Fruit fly (Drosophila melanogaster) whole organism, wandering third instar larva: ENCODE results near the gene her.

Source experiments
- Abd-B ChIP-seq: fragments of >200 bp; optimal IDR thresholded peaks from 2 replicates; lab custom pipeline; 2017; ENCODE audit warnings: missing biosample characterization, missing genetic modification characterization
- CG32264 ChIP-seq: fragments of 200-800 bp; sonication (Bioruptor generic); optimal IDR thresholded peaks from 2 replicates; lab custom pipeline; 2016; ENCODE audit warnings: missing biosample characterization, missing genetic modification characterization
- CG9705 ChIP-seq: fragments of 200-800 bp; sonication (Bioruptor generic); optimal IDR thresholded peaks from 2 replicates; lab custom pipeline; 2018; ENCODE audit warnings: missing biosample characterization, mild to moderate bottlenecking, missing genetic modification characterization
- CrebA ChIP-seq: fragments of 200-800 bp; sonication (Bioruptor generic); optimal IDR thresholded peaks from 2 replicates; lab custom pipeline; 2016; ENCODE audit warnings: missing biosample characterization, mild to moderate bottlenecking, missing genetic modification characterization, borderline replicate concordance
- Dfd ChIP-seq: fragments of >200 bp; optimal IDR thresholded peaks from 2 replicates; lab custom pipeline; 2017; ENCODE audit warnings: missing biosample characterization, missing genetic modification characterization
- Dif ChIP-seq: fragments of 200-275, 200-300 bp; sonication (Bioruptor generic); optimal IDR thresholded peaks from 2 replicates; lab custom pipeline; 2018; ENCODE audit warnings: missing biosample characterization, missing genetic modification characterization; ENCODE audit not compliant: partially characterized antibody
- GATAd ChIP-seq: sonication (Bioruptor generic); optimal IDR thresholded peaks from 2 replicates; lab custom pipeline; 2016; ENCODE audit warnings: missing biosample characterization, missing genetic modification characterization
- HLH106 ChIP-seq: fragments of 200-800 bp; optimal IDR thresholded peaks from 3 replicates; lab custom pipeline; 2019; ENCODE audit warnings: missing biosample characterization, mild to moderate bottlenecking, missing genetic modification characterization, moderate library complexity
- Hnf4 ChIP-seq: fragments of 200-800 bp; sonication (Bioruptor generic); optimal IDR thresholded peaks from 2 replicates; lab custom pipeline; 2016; ENCODE audit warnings: missing biosample characterization, mild to moderate bottlenecking, missing genetic modification characterization
- Hr78 ChIP-seq: fragments of >200 bp; optimal IDR thresholded peaks from 2 replicates; lab custom pipeline; 2017; ENCODE audit warnings: missing biosample characterization, missing genetic modification characterization
- Hr83 ChIP-seq: fragments of 200-300 bp; sonication (Bioruptor generic); optimal IDR thresholded peaks from 2 replicates; lab custom pipeline; 2016; ENCODE audit warnings: missing biosample characterization, mild to moderate bottlenecking, missing genetic modification characterization, moderate library complexity; ENCODE audit not compliant: poor library complexity, severe bottlenecking
- Jra ChIP-seq: sonication (Bioruptor generic); optimal IDR thresholded peaks from 2 replicates; lab custom pipeline; 2016; ENCODE audit warnings: missing biosample characterization, missing genetic modification characterization
- Mio ChIP-seq: sonication (Bioruptor generic); optimal IDR thresholded peaks from 2 replicates; lab custom pipeline; 2016; ENCODE audit warnings: missing biosample characterization, missing genetic modification characterization
- Myc ChIP-seq: fragments of >200 bp; optimal IDR thresholded peaks from 2 replicates; lab custom pipeline; 2017
- N ChIP-seq: fragments of >200 bp; optimal IDR thresholded peaks from 2 replicates; lab custom pipeline; 2018; ENCODE audit warnings: missing biosample characterization, missing external identifiers, missing genetic modification characterization
- OdsH ChIP-seq: fragments of 200-800 bp; sonication (Bioruptor generic); optimal IDR thresholded peaks from 2 replicates; lab custom pipeline; 2016; ENCODE audit warnings: missing biosample characterization, mild to moderate bottlenecking, missing genetic modification characterization
- Rel ChIP-seq, 2 experiments: fragments of 200-800 bp; sonication (Bioruptor generic) in 1 of 2; optimal IDR thresholded peaks; 2 replicates in 1 of 2; 3 replicates in 1 of 2; lab custom pipeline; 2016 to 2019; ENCODE audit warnings: mild to moderate bottlenecking in 2 of 2, missing biosample characterization in 2 of 2, missing genetic modification characterization in 2 of 2, moderate library complexity in 1 of 2
- Sp1 ChIP-seq: fragments of 200-800 bp; sonication (Bioruptor generic); optimal IDR thresholded peaks from 3 replicates; lab custom pipeline; 2019; ENCODE audit warnings: missing biosample characterization, mild to moderate bottlenecking, missing genetic modification characterization, moderate library complexity
- Vsx2 ChIP-seq: fragments of 200-300, 225-300 bp; sonication (Bioruptor generic); optimal IDR thresholded peaks from 2 replicates; lab custom pipeline; 2018; ENCODE audit warnings: missing biosample characterization, missing genetic modification characterization; ENCODE audit not compliant: partially characterized antibody
- br ChIP-seq: fragments of 200-800 bp; sonication (Bioruptor generic); optimal IDR thresholded peaks from 2 replicates; lab custom pipeline; 2016; ENCODE audit warnings: missing biosample characterization, missing genetic modification characterization
- brk ChIP-seq: fragments of 200-800 bp; sonication (Bioruptor generic); optimal IDR thresholded peaks from 2 replicates; lab custom pipeline; 2016; ENCODE audit warnings: missing biosample characterization, mild to moderate bottlenecking, missing genetic modification characterization
- dl ChIP-seq, 2 experiments: fragments of 175-275, 200-275 bp in 1 of 2; fragments of 200-275 bp in 1 of 2; sonication (Bioruptor generic); optimal IDR thresholded peaks; lab custom pipeline; 2018; ENCODE audit warnings: mild to moderate bottlenecking in 2 of 2, missing biosample characterization in 2 of 2, missing genetic modification characterization in 2 of 2, moderate library complexity in 2 of 2; ENCODE audit not compliant: partially characterized antibody in 2 of 2, insufficient read depth in 1 of 2
- dmrt93B ChIP-seq: fragments of 200-800 bp; sonication (Bioruptor generic); optimal IDR thresholded peaks from 2 replicates; lab custom pipeline; 2018; ENCODE audit warnings: missing biosample characterization, mild to moderate bottlenecking, missing genetic modification characterization
- dsf ChIP-seq: sonication (Bioruptor generic); optimal IDR thresholded peaks from 2 replicates; lab custom pipeline; 2016; ENCODE audit warnings: missing biosample characterization, missing genetic modification characterization, borderline replicate concordance
- ey ChIP-seq: fragments of 200-800 bp; sonication (Bioruptor generic); optimal IDR thresholded peaks from 2 replicates; lab custom pipeline; 2016; ENCODE audit warnings: missing biosample characterization, missing genetic modification characterization
- foxo ChIP-seq, 2 experiments: fragments of 200-800 bp; sonication (Bioruptor generic); optimal IDR thresholded peaks; 2 replicates in 1 of 2; 3 replicates in 1 of 2; lab custom pipeline; 2016 to 2017; ENCODE audit warnings: missing biosample characterization in 2 of 2, missing genetic modification characterization in 2 of 2
- fru ChIP-seq: fragments of 200-800 bp; sonication (Bioruptor generic); optimal IDR thresholded peaks from 3 replicates; lab custom pipeline; 2016; ENCODE audit warnings: missing biosample characterization, mild to moderate bottlenecking, missing genetic modification characterization
- h ChIP-seq: fragments of 200-800 bp; sonication (Bioruptor generic); optimal IDR thresholded peaks from 3 replicates; lab custom pipeline; 2016; ENCODE audit warnings: missing biosample characterization, mild to moderate bottlenecking, missing genetic modification characterization
- jim ChIP-seq: fragments of 175-275, 200-325 bp; sonication (Bioruptor generic); optimal IDR thresholded peaks from 2 replicates; lab custom pipeline; 2016; ENCODE audit warnings: missing biosample characterization, mild to moderate bottlenecking, missing genetic modification characterization
- lola ChIP-seq: fragments of >200 bp; optimal IDR thresholded peaks from 2 replicates; lab custom pipeline; 2017; ENCODE audit warnings: missing biosample characterization, missing genetic modification characterization
- pan ChIP-seq: fragments of >200 bp; optimal IDR thresholded peaks from 2 replicates; lab custom pipeline; 2017
- psq ChIP-seq: fragments of 200-800 bp; sonication (Bioruptor generic); optimal IDR thresholded peaks from 3 replicates; lab custom pipeline; 2017; ENCODE audit warnings: missing biosample characterization, mild to moderate bottlenecking, missing genetic modification characterization, moderate library complexity
- rgr ChIP-seq: fragments of 200-800 bp; sonication (Bioruptor generic); optimal IDR thresholded peaks from 3 replicates; lab custom pipeline; 2016; ENCODE audit warnings: missing biosample characterization, mild to moderate bottlenecking, missing genetic modification characterization
- sage ChIP-seq: fragments of 200-800 bp; sonication (Bioruptor generic); optimal IDR thresholded peaks from 2 replicates; lab custom pipeline; 2016; ENCODE audit warnings: missing biosample characterization, mild to moderate bottlenecking, missing genetic modification characterization
- sv ChIP-seq: fragments of 200-800 bp; sonication (Bioruptor generic); optimal IDR thresholded peaks from 3 replicates; lab custom pipeline; 2016; ENCODE audit warnings: missing biosample characterization, missing genetic modification characterization
- tai ChIP-seq: sonication (Bioruptor generic); optimal IDR thresholded peaks from 2 replicates; lab custom pipeline; 2016; ENCODE audit warnings: missing biosample characterization, missing genetic modification characterization
- usp ChIP-seq: fragments of >200 bp; optimal IDR thresholded peaks from 2 replicates; lab custom pipeline; 2017; ENCODE audit warnings: missing biosample characterization, missing genetic modification characterization
- woc ChIP-seq: sonication (Bioruptor generic); optimal IDR thresholded peaks from 2 replicates; lab custom pipeline; 2016; ENCODE audit warnings: missing biosample characterization, mild to moderate bottlenecking, missing genetic modification characterization

her gene

dm6 chr2L:16713929-16714328, 36.9 kb downstream of the her start:
- TF ChIP-seq usp (GFP tag; lab: Kevin White, UChicago) (no peak), Myc (no peak), h (GFP tag; lab: Kevin White, UChicago) (no peak), Sp1 (GFP tag; lab: Kevin White, UChicago) (no peak), Hnf4 (GFP tag; lab: Kevin White, UChicago) (no peak), tai (GFP tag; lab: Kevin White, UChicago) (no peak), woc (GFP tag; lab: Kevin White, UChicago) (no peak), N (GFP tag; lab: Kevin White, UChicago) (no peak), lola (GFP tag; lab: Kevin White, UChicago) (no peak), pan (no peak), Hr83 (GFP tag; lab: Kevin White, UChicago) (no peak), br (GFP tag; lab: Kevin White, UChicago) (no peak), foxo (GFP tag; optimal IDR thresholded peaks at IDR 0.05; lab: Kevin White, UChicago) (no peak), HLH106 (tag; lab: Kevin White, UChicago) (no peak)
- TF ChIP-seq, all 38 proteins: peak for 0

- TF ChIP-seq Vsx2 (GFP tag; lab: Kevin White, UChicago) (no peak), tai (GFP tag; lab: Kevin White, UChicago) (no peak), fru (GFP tag; lab: Kevin White, UChicago) (no peak), Myc (no peak), Sp1 (GFP tag; lab: Kevin White, UChicago) (no peak), sv (GFP tag; lab: Kevin White, UChicago) (no peak)
- TF ChIP-seq, all 38 proteins: peak for 0
Observed at dm6 chr2L:16715133-16715833, 38.3 kb downstream of the her start.

dm6 chr2L:16715841-16716701, 39.1 kb downstream of the her start, which contains the start of the genes Cyt-c-d and CG31808:
Cyt-c-d (plus strand) TSS chr2L:16715891.
CG31808 (minus strand) TSS chr2L:16716195.
- TF ChIP-seq Dif (GFP tag; lab: Kevin White, UChicago): peak; percentile 93
- no peak for TF ChIP-seq Mio (GFP tag; lab: Kevin White, UChicago)
- peak; percentile 88 for TF ChIP-seq dmrt93B (GFP tag; lab: Kevin White, UChicago)
- peak; percentile 92 for TF ChIP-seq woc (GFP tag; lab: Kevin White, UChicago)
- no peak for TF ChIP-seq jim (GFP tag; lab: Kevin White, UChicago)
- peak; percentile 89 for TF ChIP-seq Jra (GFP tag; lab: Kevin White, UChicago)
- peak; percentile 95 for TF ChIP-seq HLH106 (tag; lab: Kevin White, UChicago)
- peak; percentile 87 for TF ChIP-seq tai (GFP tag; lab: Kevin White, UChicago)
- no peak for TF ChIP-seq Dfd
- peak; percentile 92 for TF ChIP-seq brk (GFP tag; lab: Kevin White, UChicago)
- peak; percentile 94 for TF ChIP-seq rgr (GFP tag; lab: Kevin White, UChicago)
- no peak for TF ChIP-seq Hr78
- TF ChIP-seq CG9705: peak; percentile 78
- peak; percentile 91 for TF ChIP-seq psq (GFP tag; lab: Kevin White, UChicago)
- TF ChIP-seq Rel (GFP tag; optimal IDR thresholded peaks at IDR 0.05; lab: Kevin White, UChicago): peak; percentile 85
- TF ChIP-seq Rel (tag; optimal IDR thresholded peaks at IDR 0.05; lab: Kevin White, UChicago): peak; percentile 64
- TF ChIP-seq lola (GFP tag; lab: Kevin White, UChicago): no peak
- no peak for TF ChIP-seq usp (GFP tag; lab: Kevin White, UChicago)
- peak; percentile 96 for TF ChIP-seq fru (GFP tag; lab: Kevin White, UChicago)
- TF ChIP-seq ey: peak; percentile 95
- TF ChIP-seq CrebA: peak; percentile 75
- TF ChIP-seq sage: peak; percentile 95
- peak; percentile 52 to 85 for TF ChIP-seq dl (GFP tag; optimal IDR thresholded peaks at IDR 0.05; lab: Kevin White, UChicago; ENCODE audit: insufficient read depth in 1 of 2, partially characterized antibody in 2 of 2)
- no peak for TF ChIP-seq N (GFP tag; lab: Kevin White, UChicago)
- TF ChIP-seq foxo (GFP tag; optimal IDR thresholded peaks at IDR 0.05; lab: Kevin White, UChicago): peak; percentile 11 to 95
- no peak for TF ChIP-seq pan
- no peak for TF ChIP-seq Myc
- TF ChIP-seq br (GFP tag; lab: Kevin White, UChicago): peak; percentile 95
- no peak for TF ChIP-seq Abd-B (GFP tag; lab: Kevin White, UChicago)
- peak; percentile 24 for TF ChIP-seq GATAd (GFP tag; lab: Kevin White, UChicago)
- no peak for TF ChIP-seq Vsx2 (GFP tag; lab: Kevin White, UChicago)
- peak; percentile 93 for TF ChIP-seq Hnf4 (GFP tag; lab: Kevin White, UChicago)
- TF ChIP-seq Sp1 (GFP tag; lab: Kevin White, UChicago): peak; percentile 94
- peak; percentile 97 for TF ChIP-seq h (GFP tag; lab: Kevin White, UChicago)
- peak; percentile 11 for TF ChIP-seq Hr83 (GFP tag; lab: Kevin White, UChicago)
- peak; percentile 81 for TF ChIP-seq CG32264 (GFP tag; lab: Kevin White, UChicago)
- peak; percentile 96 for TF ChIP-seq sv (GFP tag; lab: Kevin White, UChicago)
- peak; percentile 71 for TF ChIP-seq dsf (GFP tag; lab: Kevin White, UChicago)
- TF ChIP-seq OdsH (GFP tag; lab: Kevin White, UChicago): peak; percentile 95
